Worm (Caenorhabditis elegans) whole organism, late embryonic: ENCODE measurements around the gene dop-1.

Experiments
- ama-1 ChIP-seq: fragments of 150-350 bp; optimal IDR thresholded peaks from 2 replicates; lab custom pipeline; 2014
- ceh-22 ChIP-seq: sonication (generic microtip); optimal IDR thresholded peaks from 2 replicates; lab custom pipeline; 2017; ENCODE audit warnings: missing biosample characterization, missing genetic modification characterization
- ceh-34 ChIP-seq: sonication (generic microtip); optimal IDR thresholded peaks from 2 replicates; lab custom pipeline; 2016; ENCODE audit warnings: mild to moderate bottlenecking, missing genetic modification characterization, missing compliant biosample characterization
- dve-1 ChIP-seq: sonication (generic microtip); optimal IDR thresholded peaks from 2 replicates; lab custom pipeline; 2017; ENCODE audit warnings: antibody characterized with exemption, mild to moderate bottlenecking, missing genetic modification characterization, missing compliant biosample characterization
- elt-2 ChIP-seq: sonication (generic microtip); optimal IDR thresholded peaks from 2 replicates; lab custom pipeline; 2016; ENCODE audit warnings: missing genetic modification reagents, missing genetic modification characterization, missing compliant biosample characterization
- nhr-11 ChIP-seq: fragments of 150-350 bp; optimal IDR thresholded peaks from 2 replicates; lab custom pipeline; 2014; ENCODE audit warnings: missing biosample characterization, missing genetic modification characterization
- pha-4 ChIP-seq: fragments of 150-350 bp; optimal IDR thresholded peaks from 2 replicates; lab custom pipeline; 2018; ENCODE audit warnings: missing biosample characterization, missing genetic modification reagents, missing genetic modification characterization
- sdc-2 ChIP-seq: sonication (generic microtip); optimal IDR thresholded peaks from 2 replicates; lab custom pipeline; 2016; ENCODE audit warnings: missing genotype, missing genetic modification characterization, missing compliant biosample characterization
- tbx-2 ChIP-seq: sonication (generic microtip); optimal IDR thresholded peaks from 2 replicates; lab custom pipeline; 2016; ENCODE audit warnings: missing genetic modification characterization, missing compliant biosample characterization
- unc-55 ChIP-seq: sonication (generic microtip); optimal IDR thresholded peaks from 2 replicates; lab custom pipeline; 2017; ENCODE audit warnings: missing biosample characterization, missing genetic modification reagents, missing genetic modification characterization
- unc-86 ChIP-seq: sonication (generic microtip); optimal IDR thresholded peaks from 2 replicates; lab custom pipeline; 2016; ENCODE audit warnings: missing genetic modification characterization, missing compliant biosample characterization

DNA sequence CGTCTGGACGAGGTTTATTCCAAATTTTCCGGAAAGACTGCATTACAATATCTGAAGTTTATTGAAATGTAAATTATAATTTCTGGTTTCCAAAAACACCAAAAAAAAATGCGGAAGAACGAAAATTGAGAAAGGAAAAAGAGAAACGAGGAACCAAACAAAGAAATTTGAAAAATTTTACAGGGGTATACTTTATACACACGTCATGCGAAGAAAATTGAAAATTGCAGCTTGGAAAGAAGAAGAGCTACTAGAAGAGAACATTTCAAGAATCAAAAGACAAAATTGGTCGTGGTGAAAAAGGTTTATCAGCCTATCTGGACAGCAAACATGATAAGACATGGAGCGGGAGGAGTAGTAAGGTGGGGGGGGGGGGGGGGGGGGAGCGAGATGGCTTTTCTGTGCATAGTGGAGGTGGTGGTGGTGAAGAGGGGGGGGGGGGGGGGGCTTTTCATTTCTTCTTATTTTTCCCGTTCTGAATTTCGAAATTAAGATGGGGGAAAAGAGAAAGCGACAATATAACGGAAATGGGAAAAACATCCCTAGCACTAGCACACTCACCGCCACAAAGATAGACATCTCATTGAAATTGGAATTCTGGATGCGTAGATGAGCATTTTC lies 35.2 kb downstream of the dop-1 start, which contains the start of gene lst-2:
- no peak for TF ChIP-seq elt-2 (tag; lab: Kevin White, UChicago)
- no peak for TF ChIP-seq unc-86 (tag; lab: Kevin White, UChicago)
- no peak for TF ChIP-seq nhr-11
- TF ChIP-seq dve-1 = no peak
- TF ChIP-seq ama-1 (lab: Kevin White, UChicago) = no peak
- TF ChIP-seq ceh-34 (tag; lab: Kevin White, UChicago) = no peak
- no peak for TF ChIP-seq ceh-22
- no peak for TF ChIP-seq tbx-2
- no peak for TF ChIP-seq sdc-2 (tag; lab: Kevin White, UChicago)
- TF ChIP-seq pha-4 (tag; lab: Kevin White, UChicago) = no peak
- no peak for TF ChIP-seq unc-55
